Fruit fly (Drosophila melanogaster) S2 (cell line): ENCODE results near the gene CG15625.

ENCODE experiments used
- CG8478 ChIP-seq: fragments of >200 bp; optimal IDR thresholded peaks from 2 replicates; lab custom pipeline; 2018
- CTCF ChIP-seq, 2 experiments: fragments of >200 bp; optimal IDR thresholded peaks; 2 replicates each; lab custom pipeline; 2018

dm6 chr2L:4861503-4861902 is 28.3 kb upstream of the CG15625 start:
- TF ChIP-seq CG8478 (lab: Kevin White, UChicago): no peak
- TF ChIP-seq CTCF (optimal IDR thresholded peaks at IDR 0.05; lab: Kevin White, UChicago): no peak
